Fruit fly (Drosophila melanogaster): ENCODE results near the gene phu.

The phu gene

dm6 chr3R:9534125-9534496 lies 39.5 kb downstream of the phu start (continued):
- TF ChIP-seq luna (GFP tag; optimal IDR thresholded peaks at IDR 0.05) (peak; percentile 80), CG13624 (GFP tag; optimal IDR thresholded peaks at IDR 0.05) (peak; percentile 89), Gsc (GFP tag; IDR thresholded peaks at IDR 0.05) (no peak; the same call in 1 of the 2 replicates), CG17359 (tag; optimal IDR thresholded peaks at IDR 0.05) (peak; percentile 97), CG3407 (GFP tag; optimal IDR thresholded peaks at IDR 0.05) (peak; percentile 89), Aef1 (GFP tag; IDR thresholded peaks at IDR 0.05) (peak; percentile 83), CG18011 (GFP tag; optimal IDR thresholded peaks at IDR 0.05) (peak; percentile 49), CG6765 (GFP tag; optimal IDR thresholded peaks at IDR 0.05) (peak; percentile 55), kni (GFP tag; optimal IDR thresholded peaks at IDR 0.05) (no peak), ab (GFP tag; optimal IDR thresholded peaks at IDR 0.05) (peak; percentile 50), schlank (tag; optimal IDR thresholded peaks at IDR 0.05) (peak; percentile 67), CG16813 (GFP tag; IDR thresholded peaks at IDR 0.05; ENCODE audit: partially characterized antibody) (no peak), CG32772 (GFP tag; IDR thresholded peaks at IDR 0.05) (peak; percentile 93), CG4707 (GFP tag; optimal IDR thresholded peaks at IDR 0.05) (peak; percentile 85), CG4360 (GFP tag; IDR thresholded peaks at IDR 0.05) (no peak), jigr1 (GFP tag; IDR thresholded peaks at IDR 0.05) (peak; percentile 81), CG12071 (GFP tag; optimal IDR thresholded peaks at IDR 0.05) (peak; percentile 87), CG42726 (GFP tag; IDR thresholded peaks at IDR 0.05; ENCODE audit: partially characterized antibody) (no peak), CG18599 (GFP tag; optimal IDR thresholded peaks at IDR 0.05) (peak; percentile 87), zen (tag; optimal IDR thresholded peaks at IDR 0.05) (peak; percentile 82), Kr (GFP tag; optimal IDR thresholded peaks at IDR 0.05) (no peak), nmo (GFP tag; optimal IDR thresholded peaks at IDR 0.05) (peak; percentile 96), oc (tag; optimal IDR thresholded peaks at IDR 0.05) (peak; percentile 95), Elba2 (GFP tag; optimal IDR thresholded peaks at IDR 0.05) (no peak), CG13775 (GFP tag; optimal IDR thresholded peaks at IDR 0.05) (peak; percentile 83), CG11696 (GFP tag; IDR thresholded peaks at IDR 0.05) (peak; percentile 82), chif (GFP tag; optimal IDR thresholded peaks at IDR 0.05) (peak; percentile 91 to 95), CG2202 (tag; optimal IDR thresholded peaks at IDR 0.05) (peak; percentile 87), ap (GFP tag; IDR thresholded peaks at IDR 0.05) (peak; percentile 90), Doc2 (GFP tag; IDR thresholded peaks at IDR 0.05) (peak; percentile 31; the same call in 1 of the 2 replicates), CG1529 (GFP tag; optimal IDR thresholded peaks at IDR 0.05) (peak; percentile 95), Myb (GFP tag; optimal IDR thresholded peaks at IDR 0.05) (peak; percentile 75), CG11093 (GFP tag; IDR thresholded peaks at IDR 0.05) (peak; percentile 89), Dip3 (GFP tag; optimal IDR thresholded peaks at IDR 0.05) (peak; percentile 88), CG7839 (tag; optimal IDR thresholded peaks at IDR 0.05) (peak; percentile 95), MBD-R2 (GFP tag; IDR thresholded peaks at IDR 0.05) (peak; percentile 62; the same call in 1 of the 2 replicates), salm (tag; optimal IDR thresholded peaks at IDR 0.05) (peak; percentile 94), CG12155 (GFP tag; optimal IDR thresholded peaks at IDR 0.05) (peak; percentile 89), Eip74EF (GFP tag; optimal IDR thresholded peaks at IDR 0.05) (peak in 1 of 2 experiments; percentile 95), corto (GFP tag; optimal IDR thresholded peaks at IDR 0.05) (no peak), ro (GFP tag; IDR thresholded peaks at IDR 0.05) (peak; percentile 61), ftz-f1 (GFP tag; optimal IDR thresholded peaks at IDR 0.05) (no peak), Dek (tag; optimal IDR thresholded peaks at IDR 0.05) (peak; percentile 90), h (optimal IDR thresholded peaks at IDR 0.05) (no peak), sisA (GFP tag; IDR thresholded peaks at IDR 0.05) (peak; percentile 92), CG2129 (GFP tag; IDR thresholded peaks at IDR 0.05; ENCODE audit: partially characterized antibody) (no peak), grau (tag; optimal IDR thresholded peaks at IDR 0.05) (peak; percentile 91), MTF-1 (GFP tag; optimal IDR thresholded peaks at IDR 0.05; ENCODE audit: borderline replicate concordance) (peak; percentile 87)
